Worm (Caenorhabditis elegans) whole organism, L4 larva: ENCODE data around the gene twk-36.

Source experiments
- D1046.2 ChIP-seq: fragments of 200-800 bp; sonication (Bioruptor generic); IDR thresholded peaks from 2 replicates; pipeline ENCODE4 v1.3.6; 2022; ENCODE audit warnings: missing genetic modification characterization, missing compliant biosample characterization
- F37D6.2 ChIP-seq: sonication (generic microtip); optimal IDR thresholded peaks from 2 replicates; lab custom pipeline; 2016; ENCODE audit warnings: mild to moderate bottlenecking, missing genetic modification characterization, missing compliant biosample characterization
- R02D3.7 ChIP-seq: fragments of 150-350 bp; sonication (generic microtip); optimal IDR thresholded peaks from 3 replicates; lab custom pipeline; 2014; ENCODE audit warnings: missing biosample characterization, missing genetic modification characterization
- T26A8.4 ChIP-seq: fragments of 200-800 bp; sonication (Bioruptor generic); IDR thresholded peaks from 2 replicates; pipeline ENCODE4 v1.3.6; 2022; ENCODE audit warnings: missing genetic modification characterization, missing compliant biosample characterization
- Y105C5A.15 ChIP-seq: fragments of 200-800 bp; sonication (Bioruptor generic); IDR thresholded peaks from 2 replicates; pipeline ENCODE4 v1.3.6; 2022; ENCODE audit warnings: missing genetic modification characterization, missing compliant biosample characterization
- Y48G9A.11 ChIP-seq: fragments of 200-800 bp; sonication (Bioruptor generic); IDR thresholded peaks from 2 replicates; pipeline ENCODE4 v1.3.6; 2022; ENCODE audit warnings: missing genetic modification reagents, missing genetic modification characterization, missing compliant biosample characterization
- Y5F2A.4 ChIP-seq: fragments of 200-800 bp; sonication (Bioruptor generic); optimal IDR thresholded peaks from 2 replicates; lab custom pipeline; 2018; ENCODE audit warnings: mild to moderate bottlenecking, missing genetic modification characterization, missing compliant biosample characterization
- ZK546.5 ChIP-seq, 2 experiments: sonication (generic microtip); optimal IDR thresholded peaks; 2 replicates each; lab custom pipeline; 2017; ENCODE audit warnings: missing biosample characterization in 2 of 2, missing genetic modification characterization in 2 of 2
- aha-1 ChIP-seq: fragments of 150-350 bp; peaks from one replicate; lab custom pipeline; 2014; ENCODE audit warnings: missing biosample characterization, missing genetic modification characterization
- ama-1 ChIP-seq: fragments of 150-350 bp; optimal IDR thresholded peaks from 2 replicates; lab custom pipeline; 2014; ENCODE audit warnings: inconsistent platforms, mixed read lengths
- attf-4 ChIP-seq: sonication (generic microtip); optimal IDR thresholded peaks from 3 replicates; lab custom pipeline; 2017; ENCODE audit warnings: missing biosample characterization, missing genetic modification characterization
- ces-1 ChIP-seq: fragments of 150-350 bp; sonication (generic microtip); optimal IDR thresholded peaks from 4 replicates; lab custom pipeline; 2014; ENCODE audit warnings: missing biosample characterization, missing genetic modification reagents, missing genetic modification characterization
- ctbp-1 ChIP-seq: fragments of 200-800 bp; sonication (Bioruptor generic); IDR thresholded peaks from 2 replicates; pipeline ENCODE4 v1.3.6; 2022; ENCODE audit warnings: missing genetic modification reagents, missing genetic modification characterization, missing compliant biosample characterization
- daf-12 ChIP-seq: fragments of 150-350 bp; optimal IDR thresholded peaks from 2 replicates; lab custom pipeline; 2014; ENCODE audit warnings: missing biosample characterization, missing genetic modification reagents, missing genetic modification characterization
- daf-16 ChIP-seq, 3 experiments: sonication (generic microtip); optimal IDR thresholded peaks; 2 replicates each; lab custom pipeline; 2016 to 2017; ENCODE audit warnings: missing genetic modification characterization in 3 of 3, missing genetic modification reagents in 3 of 3, mild to moderate bottlenecking in 2 of 3, missing compliant biosample characterization in 2 of 3, missing biosample characterization in 1 of 3, moderate library complexity in 1 of 3
- dmd-6 ChIP-seq: fragments of 200-800 bp; sonication (Bioruptor generic); IDR thresholded peaks from 2 replicates; pipeline ENCODE4 v1.3.6; 2022; ENCODE audit warnings: missing genetic modification reagents, missing genetic modification characterization, missing compliant biosample characterization
- gei-8 ChIP-seq: fragments of 200-800 bp; sonication (Bioruptor generic); optimal IDR thresholded peaks from 2 replicates; lab custom pipeline; 2018; ENCODE audit warnings: mild to moderate bottlenecking, missing genetic modification characterization, missing compliant biosample characterization
- jun-1 ChIP-seq: fragments of 150-350 bp; optimal IDR thresholded peaks from 2 replicates; lab custom pipeline; 2014; ENCODE audit warnings: missing biosample characterization, missing genetic modification reagents, missing genetic modification characterization
- lim-7 ChIP-seq: fragments of 200-800 bp; sonication (Bioruptor generic); IDR thresholded peaks from 2 replicates; pipeline ENCODE4 v1.3.6; 2022; ENCODE audit warnings: missing genetic modification characterization, missing compliant biosample characterization
- lsy-2 ChIP-seq, 2 experiments: fragments of 150-350 bp in 1 of 2; sonication (generic microtip) in 1 of 2; optimal IDR thresholded peaks; 2 replicates each; lab custom pipeline; 2014 to 2017; ENCODE audit warnings: missing biosample characterization in 2 of 2, missing genetic modification characterization in 2 of 2
- mdt-29 ChIP-seq: fragments of 200-800 bp; sonication (Bioruptor generic); IDR thresholded peaks from 2 replicates; pipeline ENCODE4 v1.3.6; 2022; ENCODE audit warnings: missing genetic modification reagents, missing genetic modification characterization, missing compliant biosample characterization
- mep-1 ChIP-seq: fragments of 150-350 bp; sonication (generic microtip); optimal IDR thresholded peaks from 3 replicates; lab custom pipeline; 2014; ENCODE audit warnings: missing biosample characterization, missing genetic modification characterization
- mes-2 ChIP-seq: sonication (generic microtip); optimal IDR thresholded peaks from 2 replicates; lab custom pipeline; 2016; ENCODE audit warnings: missing genotype, mild to moderate bottlenecking, missing genetic modification characterization, missing compliant biosample characterization; ENCODE audit not compliant: poor library complexity, severe bottlenecking
- nhr-25 ChIP-seq: sonication (generic microtip); optimal IDR thresholded peaks from 2 replicates; lab custom pipeline; 2017; ENCODE audit warnings: missing genetic modification characterization, mild to moderate bottlenecking, missing compliant biosample characterization, antibody characterized with exemption, moderate library complexity, borderline replicate concordance; ENCODE audit not compliant: insufficient read depth
- nhr-48 ChIP-seq: sonication (generic microtip); optimal IDR thresholded peaks from 2 replicates; lab custom pipeline; 2016; ENCODE audit warnings: mild to moderate bottlenecking, missing genetic modification characterization, missing compliant biosample characterization
- nhr-6 ChIP-seq: fragments of 150-350 bp; optimal IDR thresholded peaks from 2 replicates; lab custom pipeline; 2014; ENCODE audit warnings: missing biosample characterization, missing genetic modification characterization
- nhr-76 ChIP-seq: fragments of 150-350 bp; optimal IDR thresholded peaks from 2 replicates; lab custom pipeline; 2014; ENCODE audit warnings: missing biosample characterization, missing genetic modification characterization
- php-3 ChIP-seq: fragments of 200-800 bp; sonication (Bioruptor generic); IDR thresholded peaks from 2 replicates; pipeline ENCODE4 v1.3.6; 2022; ENCODE audit warnings: missing genetic modification reagents, missing genetic modification characterization, missing compliant biosample characterization
- pqm-1 ChIP-seq: sonication (generic microtip); optimal IDR thresholded peaks from 2 replicates; lab custom pipeline; 2017; ENCODE audit warnings: missing biosample characterization, missing genetic modification characterization
- snpc-1.2 ChIP-seq: fragments of 200-800 bp; sonication (Bioruptor generic); IDR thresholded peaks from 2 replicates; pipeline ENCODE4 v1.3.6; 2022; ENCODE audit warnings: missing genetic modification reagents, missing genetic modification characterization, missing compliant biosample characterization
- spr-1 ChIP-seq: sonication (generic microtip); optimal IDR thresholded peaks from 2 replicates; lab custom pipeline; 2016; ENCODE audit warnings: mild to moderate bottlenecking, missing genetic modification characterization, missing compliant biosample characterization
- unc-130 ChIP-seq: sonication (generic microtip); optimal IDR thresholded peaks from 2 replicates; lab custom pipeline; 2016; ENCODE audit warnings: missing genetic modification reagents, missing genetic modification characterization, missing compliant biosample characterization
- unc-62 ChIP-seq, 3 experiments: fragments of 150-350 bp in 1 of 3; sonication (generic microtip); optimal IDR thresholded peaks in 2 of 3; peaks in 1 of 3; 1 replicate in 1 of 3; 2 replicates in 2 of 3; lab custom pipeline; 2014 to 2017; ENCODE audit warnings: missing biosample characterization in 3 of 3, missing genetic modification characterization in 3 of 3, missing genetic modification reagents in 3 of 3, missing genotype in 1 of 3
- ztf-11 ChIP-seq: fragments of 150-350 bp; optimal IDR thresholded peaks from 2 replicates; lab custom pipeline; 2014; ENCODE audit warnings: missing biosample characterization, missing genetic modification characterization

The twk-36 gene

ce11 chrV:17746959-17747358 is at the start of gene twk-36:
TSS of gene twk-36 (minus strand) at chrV:17747059.
- no peak for TF ChIP-seq jun-1 (tag; lab: Kevin White, UChicago)

DNA sequence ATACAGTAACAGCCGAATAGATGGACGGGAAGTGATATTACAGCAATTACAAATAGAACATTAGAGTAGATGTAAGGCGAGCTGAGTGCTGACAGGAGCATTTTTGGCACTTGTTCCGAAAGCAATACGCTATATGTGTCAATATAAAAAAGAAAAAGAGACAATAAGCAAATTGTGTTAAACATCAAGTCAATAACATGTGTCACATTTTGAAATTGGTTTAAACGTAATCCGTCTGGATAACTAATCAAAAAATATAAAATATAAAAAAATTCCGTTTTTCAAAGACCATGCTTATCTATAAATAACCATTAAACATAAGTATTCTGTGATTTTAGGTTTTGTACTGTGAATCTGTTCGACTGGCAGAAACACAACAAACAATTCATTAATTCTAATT is 48.8 kb upstream of the twk-36 start, which contains the start of gene srh-288:
Gene srh-288 (minus strand): TSS at position 101 of the 400 bp plus-strand sequence.
- TF ChIP-seq mes-2 (tag; lab: Kevin White, UChicago) (no peak), daf-16 (GFP tag; optimal IDR thresholded peaks at IDR 0.05; lab: Kevin White, UChicago) (no peak), daf-16 (tag; optimal IDR thresholded peaks at IDR 0.05; lab: Kevin White, UChicago) (no peak), T26A8.4 (no peak), dmd-6 (GFP tag; lab: Robert Waterston, UW) (no peak), R02D3.7 (tag; lab: Kevin White, UChicago) (no peak), Y105C5A.15 (GFP tag; lab: Robert Waterston, UW) (no peak), gei-8 (no peak), ZK546.5 (tag; optimal IDR thresholded peaks at IDR 0.05; lab: Kevin White, UChicago) (no peak), ama-1 (no peak), D1046.2 (GFP tag; lab: Robert Waterston, UW) (no peak), ces-1 (GFP tag; lab: Kevin White, UChicago) (no peak), attf-4 (tag; lab: Kevin White, UChicago) (no peak), mdt-29 (GFP tag; lab: Robert Waterston, UW) (no peak), unc-130 (no peak)

- TF ChIP-seq lim-7 (GFP tag; lab: Robert Waterston, UW) = no peak
- no peak for TF ChIP-seq php-3 (GFP tag; lab: Robert Waterston, UW)
- no peak for TF ChIP-seq Y5F2A.4 (GFP tag; lab: Kevin White, UChicago)
- TF ChIP-seq nhr-48 = no peak
- no peak for TF ChIP-seq mep-1 (tag; lab: Kevin White, UChicago)
- no peak for TF ChIP-seq unc-130
- TF ChIP-seq ces-1 (GFP tag; lab: Kevin White, UChicago) = no peak
- TF ChIP-seq F37D6.2 (tag; lab: Kevin White, UChicago) = no peak
- no peak for TF ChIP-seq ztf-11 (tag; lab: Kevin White, UChicago)
- no peak for TF ChIP-seq Y48G9A.11 (GFP tag; lab: Robert Waterston, UW)
- TF ChIP-seq ctbp-1 = no peak
- no peak for TF ChIP-seq nhr-76 (tag; lab: Kevin White, UChicago)
Measured at ce11 chrV:17793986-17794385, 47.1 kb upstream of the twk-36 start, which contains the start of gene srh-289. TSS of gene srh-289 (minus strand) at chrV:17794086.

ce11 chrV:17790191-17790590 is 43.3 kb upstream of the twk-36 start, which contains the start of gene srh-290:
TSS of gene srh-290 (plus strand) at chrV:17790491.
- TF ChIP-seq aha-1 (tag; lab: Kevin White, UChicago) (peak; percentile 64), unc-62 (GFP tag; optimal IDR thresholded peaks at IDR 0.05 in 1 of 2; lab: Kevin White, UChicago) (peak in 1 of 2 experiments; percentile 20), unc-62 (tag; optimal IDR thresholded peaks at IDR 0.05; lab: Kevin White, UChicago) (no peak), mdt-29 (GFP tag; lab: Robert Waterston, UW) (no peak), mes-2 (tag; lab: Kevin White, UChicago) (no peak)

DNA sequence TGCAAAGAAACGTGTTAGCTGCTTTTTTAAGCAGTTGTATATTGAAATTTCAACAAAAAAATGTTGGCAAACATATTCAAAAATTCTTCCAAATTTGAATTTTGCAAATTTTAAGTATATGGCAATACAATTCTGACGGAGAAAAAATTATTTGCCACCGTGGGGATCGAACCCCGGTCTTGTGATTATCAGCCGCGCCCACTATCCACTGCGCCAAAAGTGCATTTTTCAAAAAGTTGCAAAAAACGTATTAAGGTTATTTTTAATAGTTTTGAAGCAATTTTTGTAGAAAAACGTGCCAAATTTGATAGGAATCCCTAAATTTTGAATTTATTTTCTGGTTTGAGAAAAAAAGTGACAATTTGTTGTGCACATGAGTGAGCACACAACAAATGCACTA is 37.5 kb upstream of the twk-36 start:
- TF ChIP-seq unc-62 (GFP tag; optimal IDR thresholded peaks at IDR 0.05 in 1 of 2; lab: Kevin White, UChicago) (peak in 1 of 2 experiments; percentile 90), unc-62 (tag; optimal IDR thresholded peaks at IDR 0.05; lab: Kevin White, UChicago) (no peak), attf-4 (tag; lab: Kevin White, UChicago) (no peak)

DNA sequence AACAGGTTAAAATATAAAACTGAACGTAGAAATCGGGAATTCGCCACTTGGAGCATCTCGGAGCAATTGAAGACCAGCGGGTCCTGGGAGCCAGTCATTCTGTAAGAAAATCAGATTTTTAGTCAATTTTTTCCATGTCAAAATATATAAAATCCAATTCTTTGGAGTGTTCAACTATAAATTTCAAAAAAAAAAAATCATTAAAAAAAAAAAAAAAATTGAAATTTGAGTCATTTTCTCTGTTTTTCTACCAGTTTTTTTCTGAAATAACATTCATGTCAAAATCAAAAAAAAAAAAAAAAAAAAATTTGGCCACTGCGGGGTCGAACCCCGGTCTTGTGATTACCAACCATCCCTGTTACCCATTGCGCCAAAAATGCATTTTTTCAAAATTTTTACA is 36.7 kb upstream of the twk-36 start, which contains the start of gene srab-12:
Gene srab-12 (minus strand): TSS at position 101 of the 400 bp plus-strand sequence.
- no peak for TF ChIP-seq spr-1 (tag; lab: Kevin White, UChicago)
- no peak for TF ChIP-seq Y105C5A.15 (GFP tag; lab: Robert Waterston, UW)
- TF ChIP-seq gei-8 = no peak
- no peak for TF ChIP-seq lsy-2 (tag; optimal IDR thresholded peaks at IDR 0.05; lab: Kevin White, UChicago)
- no peak for TF ChIP-seq mep-1 (tag; lab: Kevin White, UChicago)
- TF ChIP-seq mes-2 (tag; lab: Kevin White, UChicago) = no peak
- TF ChIP-seq R02D3.7 (tag; lab: Kevin White, UChicago) = no peak
- TF ChIP-seq daf-12 (tag; lab: Kevin White, UChicago) = no peak
- no peak for TF ChIP-seq snpc-1.2 (GFP tag; lab: Robert Waterston, UW)
- TF ChIP-seq nhr-48 = no peak
- no peak for TF ChIP-seq ces-1 (GFP tag; lab: Kevin White, UChicago)
- no peak for TF ChIP-seq php-3 (GFP tag; lab: Robert Waterston, UW)
- TF ChIP-seq pqm-1 (tag; lab: Kevin White, UChicago) = no peak
- TF ChIP-seq nhr-6 = no peak
- no peak for TF ChIP-seq nhr-25 (tag; lab: Kevin White, UChicago)
- TF ChIP-seq, all 104 proteins: peak for 0
